Worm (Caenorhabditis elegans) whole organism, young adult: ENCODE measurements around the gene tag-293.

Source experiments
- aptf-3 ChIP-seq: fragments of 200-800 bp; sonication (Bioruptor generic); IDR thresholded peaks from 2 replicates; pipeline ENCODE4 v1.3.6; 2022; ENCODE audit warnings: missing genetic modification characterization, missing compliant biosample characterization
- ccch-3 ChIP-seq: fragments of 200-800 bp; sonication (Bioruptor generic); optimal IDR thresholded peaks from 2 replicates; lab custom pipeline; 2018; ENCODE audit warnings: mild to moderate bottlenecking, missing genetic modification characterization, missing compliant biosample characterization
- ceh-27 ChIP-seq: fragments of 200-800 bp; sonication (Bioruptor generic); optimal IDR thresholded peaks from 2 replicates; lab custom pipeline; 2018; ENCODE audit warnings: mild to moderate bottlenecking, missing genetic modification characterization, moderate library complexity, missing compliant biosample characterization
- ceh-40 ChIP-seq: fragments of 200-800 bp; sonication (Bioruptor generic); IDR thresholded peaks from 2 replicates; pipeline ENCODE4 v1.3.6; 2022; ENCODE audit warnings: missing genetic modification characterization, missing compliant biosample characterization
- ceh-79 ChIP-seq: sonication (generic microtip); optimal IDR thresholded peaks from 2 replicates; lab custom pipeline; 2017; ENCODE audit warnings: mild to moderate bottlenecking, missing genetic modification characterization, missing compliant biosample characterization
- madf-10 ChIP-seq: sonication (generic microtip); optimal IDR thresholded peaks from 2 replicates; lab custom pipeline; 2016; ENCODE audit warnings: mild to moderate bottlenecking, missing genetic modification characterization, missing compliant biosample characterization
- nhr-80 ChIP-seq: sonication (generic microtip); optimal IDR thresholded peaks from 2 replicates; lab custom pipeline; 2016; ENCODE audit warnings: missing genetic modification characterization, missing compliant biosample characterization
- snpc-1.3 ChIP-seq: sonication (generic microtip); optimal IDR thresholded peaks from 2 replicates; lab custom pipeline; 2017; ENCODE audit warnings: missing genetic modification characterization, mild to moderate bottlenecking, missing compliant biosample characterization, antibody characterized with exemption, moderate library complexity, missing genotype, missing genetic modification reagents; ENCODE audit not compliant: insufficient read depth

DNA sequence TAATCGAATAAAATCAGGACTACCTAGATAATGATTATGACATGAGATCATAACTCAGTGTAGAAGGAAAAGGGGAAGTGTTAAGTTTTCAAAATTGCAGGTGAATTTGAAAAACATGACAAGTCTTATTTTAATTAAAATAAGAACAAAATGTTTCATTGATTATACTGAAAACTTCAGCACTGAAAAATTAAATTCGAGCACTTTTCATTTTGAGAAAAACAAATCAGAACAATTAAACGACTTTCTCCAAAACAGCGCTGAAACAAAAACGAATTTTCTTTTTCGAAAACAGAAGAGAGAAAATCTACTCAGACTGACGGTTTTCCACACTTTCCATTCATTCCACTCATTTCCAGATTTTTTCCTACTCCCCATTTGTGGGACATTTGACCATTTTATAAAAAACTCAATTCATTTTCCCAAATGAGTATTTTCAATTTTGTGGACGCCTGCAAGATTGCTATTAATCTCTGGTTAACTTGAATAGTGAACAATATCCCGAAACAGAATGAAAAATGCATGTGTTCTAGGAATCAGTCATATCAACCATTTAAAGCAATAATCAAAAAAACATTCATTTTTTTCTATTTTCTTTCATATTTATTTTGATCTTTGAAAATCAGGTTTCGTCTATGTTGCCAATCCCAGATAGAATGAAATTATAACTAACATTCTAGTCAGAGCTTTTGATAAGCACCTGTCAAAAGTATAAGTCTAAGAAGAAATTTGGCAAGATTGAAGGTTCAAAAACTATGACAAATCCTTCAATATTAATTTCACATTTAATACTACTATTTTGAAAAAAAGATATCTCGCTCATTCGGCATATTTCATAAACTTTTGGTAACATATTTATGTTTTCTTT, 2.9 kb downstream of the tag-293 start, which contains the start of the genes srh-231 and srh-275:
- no peak for TF ChIP-seq aptf-3 (GFP tag; lab: Robert Waterston, UW)
- TF ChIP-seq nhr-80: no peak
- TF ChIP-seq ceh-79 (tag; lab: Kevin White, UChicago): no peak
- no peak for TF ChIP-seq snpc-1.3 (tag; lab: Kevin White, UChicago)
- TF ChIP-seq ceh-27 (GFP tag; lab: Kevin White, UChicago): no peak
- no peak for TF ChIP-seq madf-10 (tag; lab: Kevin White, UChicago)
- TF ChIP-seq ccch-3 (GFP tag; lab: Kevin White, UChicago): no peak
- no peak for TF ChIP-seq ceh-40 (GFP tag; lab: Robert Waterston, UW)
